Fruit fly (Drosophila melanogaster): ENCODE results near the gene Spp.

- TF ChIP-seq cnc (optimal IDR thresholded peaks at IDR 0.05) (no peak), CG1620 (GFP tag; optimal IDR thresholded peaks at IDR 0.05) (no peak), toe (GFP tag; optimal IDR thresholded peaks at IDR 0.05) (no peak), CG33017 (tag; optimal IDR thresholded peaks at IDR 0.05) (no peak), CG11617 (GFP tag; optimal IDR thresholded peaks at IDR 0.05) (no peak), tj (GFP tag; optimal IDR thresholded peaks at IDR 0.05) (no peak), Crg-1 (GFP tag; optimal IDR thresholded peaks at IDR 0.05) (no peak)
These were observed 15.5 kb upstream of the Spp start, which contains the start of gene rempA for dm6 chr2L:559770-560567.
